Fruit fly (Drosophila melanogaster): Measurements from ENCODE around the gene Ilp8.

The Ilp8 gene

dm6 chr3L:17012017-17012719 is 19.7 kb downstream of the Ilp8 start, which contains the start of gene CG3764 (continued):
- TF ChIP-seq sisA (GFP tag; IDR thresholded peaks at IDR 0.05), result peak; percentile 34; the same call in 1 of the 2 replicates
- TF ChIP-seq tx (GFP tag; optimal IDR thresholded peaks at IDR 0.05), result peak; percentile 47
- TF ChIP-seq shn (GFP tag; optimal IDR thresholded peaks at IDR 0.05), result peak; percentile 60
- TF ChIP-seq sens-2 (GFP tag; IDR thresholded peaks at IDR 0.05), result peak; percentile 46; the same call in 1 of the 2 replicates
- TF ChIP-seq CG10274 (GFP tag; optimal IDR thresholded peaks at IDR 0.05), result peak; percentile 67
- 0 out of 3 replicates have a peak, but pooled peaks have one; percentile 27 for TF ChIP-seq ase (GFP tag; IDR thresholded peaks at IDR 0.05)
- no peak for TF ChIP-seq Ssrp (tag; optimal IDR thresholded peaks at IDR 0.05)
- peak; percentile 64 for TF ChIP-seq CG8388 (GFP tag; optimal IDR thresholded peaks at IDR 0.05)
- TF ChIP-seq H15 (GFP tag; IDR thresholded peaks at IDR 0.05), result peak; percentile 61; the same call in 1 of the 3 replicates
- peak; percentile 24 for TF ChIP-seq Chrac-16 (GFP tag; optimal IDR thresholded peaks at IDR 0.05)
- peak; percentile 38 for TF ChIP-seq CG4820 (GFP tag; optimal IDR thresholded peaks at IDR 0.05)
- TF ChIP-seq CG42726 (GFP tag; IDR thresholded peaks at IDR 0.05; ENCODE audit: partially characterized antibody), result 0 out of 2 replicates have a peak, but pooled peaks have one; percentile 11
- peak; percentile 46 for TF ChIP-seq CG4360 (GFP tag; IDR thresholded peaks at IDR 0.05)
- TF ChIP-seq CG1647 (GFP tag; optimal IDR thresholded peaks at IDR 0.05), result peak; percentile 56
- TF ChIP-seq Lpt (GFP tag; optimal IDR thresholded peaks at IDR 0.05), result no peak
- TF ChIP-seq CG32772 (GFP tag; IDR thresholded peaks at IDR 0.05), result no peak
- TF ChIP-seq schlank (tag; optimal IDR thresholded peaks at IDR 0.05), result peak; percentile 78
- TF ChIP-seq Rx (GFP tag; IDR thresholded peaks at IDR 0.05), result peak; percentile 65
- TF ChIP-seq CG4730 (GFP tag; IDR thresholded peaks at IDR 0.05), result no peak
- TF ChIP-seq Aef1 (GFP tag; IDR thresholded peaks at IDR 0.05), result peak; percentile 80
- TF ChIP-seq Antp (GFP tag; optimal IDR thresholded peaks at IDR 0.05), result peak; percentile 63
- TF ChIP-seq maf-S (GFP tag; optimal IDR thresholded peaks at IDR 0.05), result peak; percentile 50
- TF ChIP-seq TFAM (GFP tag; optimal IDR thresholded peaks at IDR 0.05), result peak; percentile 71
- no peak for TF ChIP-seq lov (optimal IDR thresholded peaks at IDR 0.05)
- TF ChIP-seq lov (GFP tag; IDR thresholded peaks at IDR 0.05), result peak; percentile 86
- TF ChIP-seq ato (GFP tag; IDR thresholded peaks at IDR 0.05; ENCODE audit: partially characterized antibody), result no peak
- TF ChIP-seq Fer3 (tag; optimal IDR thresholded peaks at IDR 0.05), result peak; percentile 69
- 0 out of 2 replicates have a peak, but pooled peaks have one; percentile 37 for TF ChIP-seq Nf-YA (GFP tag; IDR thresholded peaks at IDR 0.05)
- peak; percentile 86 for TF ChIP-seq CG10209 (GFP tag; optimal IDR thresholded peaks at IDR 0.05)
- peak; percentile 44 for TF ChIP-seq Spps (tag; optimal IDR thresholded peaks at IDR 0.05)
- peak; percentile 68 for TF ChIP-seq Bgb (GFP tag; IDR thresholded peaks at IDR 0.05; ENCODE audit: partially characterized antibody)
- TF ChIP-seq caup (GFP tag; optimal IDR thresholded peaks at IDR 0.05; ENCODE audit: severe bottlenecking), result peak; percentile 90
- peak; percentile 56 for TF ChIP-seq Jarid2 (GFP tag; optimal IDR thresholded peaks at IDR 0.05)
- peak; percentile 87 for TF ChIP-seq CG2875 (GFP tag; optimal IDR thresholded peaks at IDR 0.05)
- TF ChIP-seq mirr (GFP tag; optimal IDR thresholded peaks at IDR 0.05), result peak; percentile 94
- TF ChIP-seq zfh2 (GFP tag; optimal IDR thresholded peaks at IDR 0.05), result peak; percentile 23
- TF ChIP-seq CG7786 (GFP tag; optimal IDR thresholded peaks at IDR 0.05), result peak; percentile 44
- TF ChIP-seq dan (GFP tag; IDR thresholded peaks at IDR 0.05), result no peak
- TF ChIP-seq Dll (GFP tag; IDR thresholded peaks at IDR 0.05; ENCODE audit: partially characterized antibody), result peak; percentile 50; the same call in 2 of the 4 replicates
- peak; percentile 52 for TF ChIP-seq sd (tag; optimal IDR thresholded peaks at IDR 0.05)
- peak in 1 of 3 experiments; percentile 72 for TF ChIP-seq Stat92E (GFP tag; optimal IDR thresholded peaks at IDR 0.05)
- TF ChIP-seq Dip2 (GFP tag; IDR thresholded peaks at IDR 0.05), result no peak
- peak; percentile 67 for TF ChIP-seq Fer2 (tag; optimal IDR thresholded peaks at IDR 0.05)
- TF ChIP-seq eyg (GFP tag; optimal IDR thresholded peaks at IDR 0.05), result peak; percentile 80
- peak; percentile 71 for TF ChIP-seq emc (GFP tag; optimal IDR thresholded peaks at IDR 0.05)
- peak; percentile 81 for TF ChIP-seq CG6854 (GFP tag; optimal IDR thresholded peaks at IDR 0.05)
- TF ChIP-seq Doc2 (GFP tag; IDR thresholded peaks at IDR 0.05), result no peak
- TF ChIP-seq CG8478 (optimal IDR thresholded peaks at IDR 0.05), result no peak
- TF ChIP-seq CG1603 (tag; optimal IDR thresholded peaks at IDR 0.05), result peak; percentile 92
